Worm (Caenorhabditis elegans): ENCODE data around the gene ZK892.4.

ZK892.4 gene

DNA sequence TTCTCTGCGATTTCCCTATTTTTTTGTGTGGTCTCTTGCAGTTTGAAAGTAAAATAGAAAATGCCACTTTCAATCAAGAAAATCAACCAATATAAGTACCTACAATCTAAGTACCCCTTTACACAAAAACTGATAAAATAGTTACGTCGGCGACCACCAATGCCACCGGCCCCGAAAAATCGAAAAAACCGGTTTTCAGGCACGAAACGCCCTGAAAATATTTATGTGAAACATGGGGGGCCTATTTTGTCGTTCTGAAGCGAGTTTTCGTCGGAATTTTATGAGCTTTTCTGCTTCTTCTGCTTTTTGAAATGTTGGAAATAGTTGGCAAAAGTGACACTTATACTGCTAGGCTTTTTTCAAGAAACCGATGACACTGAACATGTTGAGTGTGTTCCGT, 17.7 kb upstream of the ZK892.4 start:
- TF ChIP-seq ceh-36 (tag; optimal IDR thresholded peaks at IDR 0.05) (no peak), flt-1 (GFP tag; IDR thresholded peaks at IDR 0.05) (no peak), F13C5.2 (tag; optimal IDR thresholded peaks at IDR 0.05) (no peak), tra-4 (tag; optimal IDR thresholded peaks at IDR 0.05) (no peak), ets-7 (tag; optimal IDR thresholded peaks at IDR 0.05) (no peak), aly-1 (tag; optimal IDR thresholded peaks at IDR 0.05) (no peak), ceh-13 (GFP tag; optimal IDR thresholded peaks at IDR 0.05) (no peak), hmg-4 (GFP tag; optimal IDR thresholded peaks at IDR 0.05) (no peak), B0310.2 (tag; optimal IDR thresholded peaks at IDR 0.05) (no peak), hmbx-1 (tag; optimal IDR thresholded peaks at IDR 0.05) (no peak), pes-1 (GFP tag; IDR thresholded peaks at IDR 0.05) (no peak), ama-1 (optimal IDR thresholded peaks at IDR 0.05) (no peak), sea-1 (GFP tag; conservative IDR thresholded peaks at IDR 0.05) (no peak), tbx-37 (GFP tag; conservative IDR thresholded peaks at IDR 0.05) (no peak), tbx-11 (GFP tag; IDR thresholded peaks at IDR 0.05) (no peak), scrt-1 (GFP tag; IDR thresholded peaks at IDR 0.05) (no peak), hnd-1 (tag; optimal IDR thresholded peaks at IDR 0.05) (no peak)

- TF ChIP-seq ets-7 (tag; optimal IDR thresholded peaks at IDR 0.05) (no peak), flt-1 (GFP tag; IDR thresholded peaks at IDR 0.05) (no peak), ceh-13 (GFP tag; optimal IDR thresholded peaks at IDR 0.05) (no peak), pes-1 (GFP tag; IDR thresholded peaks at IDR 0.05) (no peak)
Measured at ce11 chrII:9989533-9989932, 16.8 kb upstream of the ZK892.4 start.

ce11 chrII:9990812-9991211, 15.6 kb upstream of the ZK892.4 start, which contains the start of gene lec-3:
Gene lec-3 (plus strand): TSS chrII:9991112.
- TF ChIP-seq ets-7 (tag; optimal IDR thresholded peaks at IDR 0.05), result no peak
- no peak for TF ChIP-seq B0310.2 (tag; optimal IDR thresholded peaks at IDR 0.05)
- no peak for TF ChIP-seq ceh-13 (GFP tag; optimal IDR thresholded peaks at IDR 0.05)
- no peak for TF ChIP-seq aly-1 (tag; optimal IDR thresholded peaks at IDR 0.05)
- TF ChIP-seq pes-1 (GFP tag; IDR thresholded peaks at IDR 0.05), result no peak
- TF ChIP-seq ceh-36 (tag; optimal IDR thresholded peaks at IDR 0.05), result no peak
- TF ChIP-seq flt-1 (GFP tag; IDR thresholded peaks at IDR 0.05), result no peak
- no peak for TF ChIP-seq F13C5.2 (tag; optimal IDR thresholded peaks at IDR 0.05)
- no peak for TF ChIP-seq hmbx-1 (tag; optimal IDR thresholded peaks at IDR 0.05)
- TF ChIP-seq sea-1 (GFP tag; conservative IDR thresholded peaks at IDR 0.05), result no peak
- no peak for TF ChIP-seq hmg-4 (GFP tag; optimal IDR thresholded peaks at IDR 0.05)
- TF ChIP-seq ama-1 (optimal IDR thresholded peaks at IDR 0.05), result no peak
- TF ChIP-seq tbx-11 (GFP tag; IDR thresholded peaks at IDR 0.05), result no peak

ce11 chrII:9992474-9992873, 13.9 kb upstream of the ZK892.4 start:
- TF ChIP-seq ceh-36 (tag; optimal IDR thresholded peaks at IDR 0.05) (no peak), hmbx-1 (tag; optimal IDR thresholded peaks at IDR 0.05) (no peak), pes-1 (GFP tag; IDR thresholded peaks at IDR 0.05) (no peak)

DNA sequence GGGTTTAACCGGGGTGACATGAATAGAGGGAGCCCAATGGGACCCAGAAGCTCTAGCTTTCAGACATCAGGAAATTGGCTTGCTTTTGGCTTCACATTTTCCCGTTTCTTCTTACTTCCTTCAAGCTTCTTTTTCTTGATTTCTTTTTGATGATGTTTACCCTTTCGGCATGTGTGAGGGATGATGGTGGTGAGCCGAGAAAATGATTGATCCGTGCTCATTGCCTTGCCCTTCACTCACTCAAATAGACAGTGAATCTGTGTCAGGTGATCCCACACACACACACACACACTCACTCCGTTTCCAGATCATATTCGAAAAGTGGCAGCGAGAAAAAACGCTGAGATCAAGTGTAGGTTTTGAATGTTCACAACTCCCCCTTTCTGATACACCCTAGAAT, 11.7 kb upstream of the ZK892.4 start:
- no peak for TF ChIP-seq tbx-37 (GFP tag; conservative IDR thresholded peaks at IDR 0.05)
- TF ChIP-seq hnd-1 (tag; optimal IDR thresholded peaks at IDR 0.05), result no peak

DNA sequence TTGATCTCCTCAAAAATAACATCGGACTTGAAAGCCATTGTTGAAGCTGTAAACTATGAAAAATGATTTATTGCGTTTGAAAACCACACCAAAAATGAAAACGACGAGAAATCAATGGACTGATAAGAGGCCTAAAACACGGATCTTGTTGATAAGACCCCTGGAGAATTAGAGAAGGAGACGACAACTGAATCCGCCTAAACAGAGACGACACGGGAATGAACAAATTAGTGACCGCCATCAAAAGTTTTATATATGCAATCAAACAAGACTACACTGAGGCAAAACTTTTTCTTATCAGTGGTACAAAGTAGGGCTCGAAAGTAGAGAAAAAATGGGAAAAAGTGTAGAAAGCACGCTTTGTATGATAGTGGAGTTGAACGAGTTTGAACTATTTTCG, 5.3 kb upstream of the ZK892.4 start, which contains the start of gene nlt-1:
TSS of gene nlt-1 (minus strand) at position 78 of the 400 bp plus-strand sequence.
- TF ChIP-seq tbx-37 (GFP tag; conservative IDR thresholded peaks at IDR 0.05) (no peak), ceh-36 (tag; optimal IDR thresholded peaks at IDR 0.05) (no peak), ceh-13 (GFP tag; optimal IDR thresholded peaks at IDR 0.05) (no peak), ets-7 (tag; optimal IDR thresholded peaks at IDR 0.05) (no peak), aly-1 (tag; optimal IDR thresholded peaks at IDR 0.05) (no peak), hmbx-1 (tag; optimal IDR thresholded peaks at IDR 0.05) (no peak), tbx-11 (GFP tag; IDR thresholded peaks at IDR 0.05) (no peak), hmg-4 (GFP tag; optimal IDR thresholded peaks at IDR 0.05) (no peak), pes-1 (GFP tag; IDR thresholded peaks at IDR 0.05) (no peak), flt-1 (GFP tag; IDR thresholded peaks at IDR 0.05) (no peak), tra-4 (tag; optimal IDR thresholded peaks at IDR 0.05) (no peak), F13C5.2 (tag; optimal IDR thresholded peaks at IDR 0.05) (no peak), scrt-1 (GFP tag; IDR thresholded peaks at IDR 0.05) (no peak)

- TF ChIP-seq tbx-37 (GFP tag; conservative IDR thresholded peaks at IDR 0.05) (no peak), pes-1 (GFP tag; IDR thresholded peaks at IDR 0.05) (no peak), aly-1 (tag; optimal IDR thresholded peaks at IDR 0.05) (no peak), B0310.2 (tag; optimal IDR thresholded peaks at IDR 0.05) (no peak), ama-1 (optimal IDR thresholded peaks at IDR 0.05) (no peak), tbx-11 (GFP tag; IDR thresholded peaks at IDR 0.05) (no peak), ets-7 (tag; optimal IDR thresholded peaks at IDR 0.05) (no peak), F13C5.2 (tag; optimal IDR thresholded peaks at IDR 0.05) (no peak), ceh-13 (GFP tag; optimal IDR thresholded peaks at IDR 0.05) (no peak), hnd-1 (tag; optimal IDR thresholded peaks at IDR 0.05) (no peak), flt-1 (GFP tag; IDR thresholded peaks at IDR 0.05) (no peak), hmbx-1 (tag; optimal IDR thresholded peaks at IDR 0.05) (no peak), tra-4 (tag; optimal IDR thresholded peaks at IDR 0.05) (no peak), sea-1 (GFP tag; conservative IDR thresholded peaks at IDR 0.05) (no peak), scrt-1 (GFP tag; IDR thresholded peaks at IDR 0.05) (no peak)
Measured at ce11 chrII:10001546-10001945, 4.8 kb upstream of the ZK892.4 start, which contains the start of gene ZK892.3. Gene ZK892.3 (plus strand): TSS chrII:10001846.

ce11 chrII:10007917-10008316, 1.6 kb downstream of the ZK892.4 start, which contains the start of gene ZK892.5:
Gene ZK892.5 (plus strand): TSS chrII:10008217.
- TF ChIP-seq tbx-11 (GFP tag; IDR thresholded peaks at IDR 0.05) (no peak), sea-1 (GFP tag; conservative IDR thresholded peaks at IDR 0.05) (no peak), aly-1 (tag; optimal IDR thresholded peaks at IDR 0.05) (no peak), scrt-1 (GFP tag; IDR thresholded peaks at IDR 0.05) (no peak), ceh-13 (GFP tag; optimal IDR thresholded peaks at IDR 0.05) (no peak), flt-1 (GFP tag; IDR thresholded peaks at IDR 0.05) (no peak), tbx-37 (GFP tag; conservative IDR thresholded peaks at IDR 0.05) (no peak)

All from whole organism, early embryonic.